Fruit fly (Drosophila melanogaster) whole organism, prepupa: ENCODE measurements around the gene CG12522.

Experiments used
- CG10631 ChIP-seq: fragments of 200-800 bp; sonication (Bioruptor generic); optimal IDR thresholded peaks from 2 replicates; lab custom pipeline; 2016; ENCODE audit warnings: missing biosample characterization, missing genetic modification characterization
- CG11762 ChIP-seq: fragments of 200-800 bp; sonication (Bioruptor generic); optimal IDR thresholded peaks from 3 replicates; lab custom pipeline; 2016; ENCODE audit warnings: missing biosample characterization, missing genetic modification characterization; ENCODE audit not compliant: insufficient read depth
- CG11902 ChIP-seq: fragments of 200-800 bp; sonication (Bioruptor generic); optimal IDR thresholded peaks from 3 replicates; lab custom pipeline; 2016; ENCODE audit warnings: missing biosample characterization, missing genetic modification characterization
- CG15336 ChIP-seq: fragments of 200-800 bp; sonication (Bioruptor generic); IDR thresholded peaks from 2 replicates; pipeline ENCODE4 v1.3.6; 2022; ENCODE audit warnings: missing biosample characterization, missing genetic modification characterization
- CG16779 ChIP-seq: fragments of 200-800 bp; sonication (Bioruptor generic); optimal IDR thresholded peaks from 3 replicates; lab custom pipeline; 2017; ENCODE audit warnings: missing biosample characterization, mild to moderate bottlenecking, missing genetic modification characterization
- CG3032 ChIP-seq: fragments of 200-800 bp; optimal IDR thresholded peaks from 2 replicates; lab custom pipeline; 2019; ENCODE audit warnings: missing biosample characterization, mild to moderate bottlenecking, missing genetic modification characterization, moderate library complexity
- CG31627 ChIP-seq: fragments of 200-800 bp; sonication (Bioruptor generic); optimal IDR thresholded peaks from 3 replicates; lab custom pipeline; 2016; ENCODE audit warnings: missing biosample characterization, missing genetic modification characterization
- CG32006 ChIP-seq: fragments of 200-800 bp; sonication (Bioruptor generic); optimal IDR thresholded peaks from 3 replicates; lab custom pipeline; 2017; ENCODE audit warnings: missing biosample characterization, mild to moderate bottlenecking, missing genetic modification characterization
- CG34406 ChIP-seq: fragments of 200-800 bp; sonication (Bioruptor generic); optimal IDR thresholded peaks from 3 replicates; lab custom pipeline; 2016; ENCODE audit warnings: missing biosample characterization, missing genetic modification characterization
- CG3919 ChIP-seq: fragments of 200-800 bp; sonication (Bioruptor generic); optimal IDR thresholded peaks from 3 replicates; lab custom pipeline; 2016; ENCODE audit warnings: missing biosample characterization, missing genetic modification characterization
- CG4318 ChIP-seq: fragments of 200-800 bp; sonication (Bioruptor generic); optimal IDR thresholded peaks from 3 replicates; lab custom pipeline; 2017; ENCODE audit warnings: missing biosample characterization, mild to moderate bottlenecking, missing genetic modification characterization
- CG6163 ChIP-seq: fragments of 200-800 bp; sonication (Bioruptor generic); IDR thresholded peaks from 3 replicates; pipeline ENCODE4 v1.3.6; 2022; ENCODE audit warnings: missing biosample characterization, missing genetic modification characterization
- CG6854 ChIP-seq: fragments of 200-800 bp; sonication (Bioruptor generic); optimal IDR thresholded peaks from 2 replicates; lab custom pipeline; 2017; ENCODE audit warnings: missing biosample characterization, mild to moderate bottlenecking, missing genetic modification characterization
- CG7368 ChIP-seq: fragments of 200-800 bp; sonication (Bioruptor generic); optimal IDR thresholded peaks from 3 replicates; lab custom pipeline; 2016; ENCODE audit warnings: missing biosample characterization, missing genetic modification characterization
- CG8119 ChIP-seq: fragments of 200-800 bp; sonication (Bioruptor generic); IDR thresholded peaks from 3 replicates; pipeline ENCODE4 v1.3.6; 2022; ENCODE audit warnings: missing biosample characterization, missing genetic modification characterization
- CG8632 ChIP-seq: fragments of 200-800 bp; sonication (Bioruptor generic); optimal IDR thresholded peaks from 3 replicates; lab custom pipeline; 2016; ENCODE audit warnings: missing biosample characterization, missing genetic modification characterization
- CG9139 ChIP-seq: fragments of 200-800 bp; sonication (Bioruptor generic); optimal IDR thresholded peaks from 3 replicates; lab custom pipeline; 2017; ENCODE audit warnings: missing biosample characterization, mild to moderate bottlenecking, missing genetic modification characterization
- Eip93F ChIP-seq: fragments of 200-800 bp; sonication (Bioruptor generic); optimal IDR thresholded peaks from 2 replicates; lab custom pipeline; 2016; ENCODE audit warnings: missing biosample characterization, mild to moderate bottlenecking, missing genetic modification characterization
- Ets21C ChIP-seq: fragments of 200-800 bp; sonication (Bioruptor generic); optimal IDR thresholded peaks from 3 replicates; lab custom pipeline; 2016; ENCODE audit warnings: missing biosample characterization, missing genetic modification characterization
- Ets96B ChIP-seq: fragments of 200-800 bp; optimal IDR thresholded peaks from 2 replicates; lab custom pipeline; 2019; ENCODE audit warnings: missing biosample characterization, mild to moderate bottlenecking, missing genetic modification characterization, moderate library complexity
- Gug ChIP-seq: fragments of 200-800 bp; sonication (Bioruptor generic); IDR thresholded peaks from 2 replicates; pipeline ENCODE4 v1.3.6; 2022; ENCODE audit warnings: missing biosample characterization, missing genetic modification characterization
- Hr38 ChIP-seq: sonication (Bioruptor generic); optimal IDR thresholded peaks from 2 replicates; lab custom pipeline; 2016; ENCODE audit warnings: missing biosample characterization, missing genetic modification characterization
- Hr39 ChIP-seq: fragments of 200-800 bp; sonication (Bioruptor generic); optimal IDR thresholded peaks from 2 replicates; lab custom pipeline; 2016; ENCODE audit warnings: missing biosample characterization, missing genetic modification characterization
- Hr4 ChIP-seq: fragments of 200-800 bp; sonication (Bioruptor generic); optimal IDR thresholded peaks from 3 replicates; lab custom pipeline; 2016; ENCODE audit warnings: missing biosample characterization, missing genetic modification characterization
- Lpt ChIP-seq: fragments of 200-800 bp; sonication (Bioruptor generic); optimal IDR thresholded peaks from 3 replicates; lab custom pipeline; 2016; ENCODE audit warnings: missing biosample characterization, missing genetic modification characterization
- Met ChIP-seq: fragments of 200-800 bp; sonication (Bioruptor generic); optimal IDR thresholded peaks from 3 replicates; lab custom pipeline; 2016; ENCODE audit warnings: missing biosample characterization, missing genetic modification characterization
- Sox102F ChIP-seq: fragments of 200-800 bp; sonication (Bioruptor generic); optimal IDR thresholded peaks from 2 replicates; lab custom pipeline; 2016; ENCODE audit warnings: missing biosample characterization, mild to moderate bottlenecking, missing genetic modification characterization
- Sox14 ChIP-seq: fragments of 200-800 bp; sonication (Bioruptor generic); optimal IDR thresholded peaks from 3 replicates; lab custom pipeline; 2016; ENCODE audit warnings: missing biosample characterization, missing genetic modification characterization
- cyc ChIP-seq: fragments of 200-800 bp; sonication (Bioruptor generic); optimal IDR thresholded peaks from 3 replicates; lab custom pipeline; 2016; ENCODE audit warnings: missing biosample characterization, missing genetic modification characterization
- dac ChIP-seq: fragments of 200-800 bp; sonication (Bioruptor generic); optimal IDR thresholded peaks from 2 replicates; lab custom pipeline; 2017; ENCODE audit warnings: missing biosample characterization, mild to moderate bottlenecking, missing genetic modification characterization
- esn ChIP-seq: fragments of 200-800 bp; sonication (Bioruptor generic); optimal IDR thresholded peaks from 2 replicates; lab custom pipeline; 2016; ENCODE audit warnings: missing biosample characterization, mild to moderate bottlenecking, missing genetic modification characterization, moderate library complexity
- fd59A ChIP-seq: fragments of 200-800 bp; sonication (Bioruptor generic); optimal IDR thresholded peaks from 2 replicates; lab custom pipeline; 2017; ENCODE audit warnings: missing biosample characterization, mild to moderate bottlenecking, missing genetic modification characterization, missing genetic modification reagents
- fd85E ChIP-seq: fragments of 200-800 bp; sonication (Bioruptor generic); optimal IDR thresholded peaks from 3 replicates; lab custom pipeline; 2016; ENCODE audit warnings: missing biosample characterization, missing genetic modification characterization
- fkh ChIP-seq: fragments of 200-800 bp; sonication (Bioruptor generic); optimal IDR thresholded peaks from 3 replicates; lab custom pipeline; 2017; ENCODE audit warnings: missing biosample characterization, mild to moderate bottlenecking, missing genetic modification characterization, moderate library complexity
- net ChIP-seq: fragments of 200-800 bp; sonication (Bioruptor generic); optimal IDR thresholded peaks from 3 replicates; lab custom pipeline; 2016; ENCODE audit warnings: missing biosample characterization, missing genetic modification characterization
- pdm3 ChIP-seq: fragments of 200-800 bp; sonication (Bioruptor generic); optimal IDR thresholded peaks from 3 replicates; lab custom pipeline; 2016; ENCODE audit warnings: missing biosample characterization, missing genetic modification characterization
- salr ChIP-seq, 2 experiments: fragments of 200-800 bp; sonication (Bioruptor generic); optimal IDR thresholded peaks; 3 replicates each; lab custom pipeline; 2016 to 2018; ENCODE audit warnings: missing biosample characterization in 2 of 2, missing genetic modification characterization in 2 of 2, mild to moderate bottlenecking in 1 of 2
- spab ChIP-seq: fragments of 200-800 bp; sonication (Bioruptor generic); optimal IDR thresholded peaks from 2 replicates; lab custom pipeline; 2017; ENCODE audit warnings: missing biosample characterization, mild to moderate bottlenecking, missing genetic modification characterization, missing genetic modification reagents
- topi ChIP-seq: fragments of 200-800 bp; sonication (Bioruptor generic); optimal IDR thresholded peaks from 3 replicates; lab custom pipeline; 2016; ENCODE audit warnings: missing biosample characterization, missing genetic modification characterization
- vri ChIP-seq: fragments of 200-800 bp; sonication (Bioruptor generic); optimal IDR thresholded peaks from 3 replicates; lab custom pipeline; 2016; ENCODE audit warnings: missing biosample characterization, mild to moderate bottlenecking, missing genetic modification characterization

CG12522 gene

DNA sequence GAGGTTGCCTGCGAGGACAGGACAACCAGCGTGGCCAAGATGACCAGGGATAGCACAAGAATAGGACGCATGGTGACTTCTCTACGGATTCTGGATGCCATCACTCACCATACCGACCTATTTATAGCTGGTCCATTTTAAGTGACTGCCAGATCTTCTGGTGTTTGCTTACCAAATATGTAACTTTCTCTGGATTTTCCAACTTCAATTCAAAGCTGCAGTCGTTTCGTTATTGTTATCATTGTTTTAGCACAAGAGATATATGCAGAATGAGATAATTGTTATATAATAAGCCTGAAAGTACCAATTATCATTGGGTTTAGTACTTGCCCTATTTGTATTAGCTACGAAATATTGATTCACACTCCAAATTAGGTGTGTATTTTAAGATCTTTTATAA is 4.3 kb upstream of the CG12522 start, which contains the start of gene CG32071:
CG32071 (minus strand) TSS at position 101 of the 400 bp plus-strand sequence.
- no peak for TF ChIP-seq vri (GFP tag; lab: Kevin White, UChicago)
- no peak for TF ChIP-seq Hr38
- TF ChIP-seq CG31627 (GFP tag; lab: Kevin White, UChicago): no peak
- no peak for TF ChIP-seq esn (GFP tag; lab: Kevin White, UChicago)
- TF ChIP-seq CG7368 (GFP tag; lab: Kevin White, UChicago): no peak
- no peak for TF ChIP-seq Lpt (GFP tag; lab: Kevin White, UChicago)
- no peak for TF ChIP-seq Gug (GFP tag; lab: Robert Waterston, UW)

- TF ChIP-seq Sox14 (GFP tag; lab: Kevin White, UChicago) (no peak), CG32006 (no peak), salr (GFP tag; optimal IDR thresholded peaks at IDR 0.05; lab: Kevin White, UChicago) (no peak)
Measured at dm6 chr3L:11107432-11107831, 603 bp upstream of the CG12522 start, which contains the start of gene CG32073. Gene CG32073, minus strand, starts transcription at chr3L:11107582.

DNA sequence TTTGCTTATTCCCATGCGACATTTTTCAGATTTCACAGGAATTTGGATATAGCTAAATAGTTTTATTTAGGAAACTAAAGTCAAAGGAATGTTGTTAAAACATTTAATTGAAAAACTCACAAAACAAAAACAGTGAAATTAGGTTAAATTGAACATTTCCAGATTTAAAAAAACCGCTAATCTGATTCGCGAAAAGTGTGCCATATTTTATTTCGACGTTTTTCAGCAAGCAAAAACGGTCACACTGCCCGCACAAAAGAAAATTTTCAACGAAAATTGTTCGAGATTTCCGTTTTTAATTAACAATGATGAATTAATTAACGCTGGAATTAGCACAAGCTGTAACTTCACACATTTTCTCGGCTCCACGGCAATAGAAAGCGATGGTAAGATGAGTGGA is 1.4 kb downstream of the CG12522 start, which contains the start of the genes CG34012 and emei:
CG34012 (minus strand) TSS at position 52 of the 400 bp plus-strand sequence.
emei (plus strand) TSS at position 237 of the 400 bp plus-strand sequence.
- TF ChIP-seq Sox14 (GFP tag; lab: Kevin White, UChicago) (peak; percentile 6), CG34406 (GFP tag; lab: Kevin White, UChicago) (no peak)
- TF ChIP-seq, all 60 proteins: peak for 1

DNA sequence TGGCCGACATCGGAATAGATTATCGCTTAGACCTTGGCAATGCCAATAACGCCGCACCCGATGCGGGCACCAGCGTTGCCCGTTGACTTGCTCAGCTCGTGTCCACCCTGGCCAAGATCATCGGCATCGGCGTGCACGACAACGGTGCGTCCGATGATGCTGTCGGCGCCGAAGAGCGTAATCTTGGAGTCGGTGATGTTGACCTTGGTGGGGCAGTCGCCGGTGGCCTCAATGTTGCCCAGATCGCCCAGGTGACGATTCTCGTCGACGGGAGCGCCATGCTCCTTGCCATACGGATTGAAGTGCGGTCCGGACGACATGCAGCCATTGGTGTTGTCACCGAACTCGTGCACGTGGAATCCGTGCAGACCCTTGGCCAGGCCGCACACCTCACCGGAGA is 4.4 kb downstream of the CG12522 start:
- TF ChIP-seq CG8632 (GFP tag; lab: Kevin White, UChicago): no peak
- TF ChIP-seq CG8119 (GFP tag; lab: Robert Waterston, UW): no peak
- TF ChIP-seq pdm3 (GFP tag; lab: Kevin White, UChicago): no peak
- TF ChIP-seq CG11762: no peak
- TF ChIP-seq cyc (GFP tag; lab: Kevin White, UChicago): no peak
- TF ChIP-seq net (GFP tag; lab: Kevin White, UChicago): no peak
- TF ChIP-seq CG15336 (GFP tag; lab: Robert Waterston, UW): no peak
- no peak for TF ChIP-seq CG7368 (GFP tag; lab: Kevin White, UChicago)
- TF ChIP-seq Lpt (GFP tag; lab: Kevin White, UChicago): no peak

dm6 chr3L:11113198-11114197 is 5.5 kb downstream of the CG12522 start, which contains the start of gene Sod1:
Gene Sod1, minus strand, starts transcription at chr3L:11113740.
- TF ChIP-seq CG16779 (tag; lab: Kevin White, UChicago): peak; percentile 60
- no peak for TF ChIP-seq vri (GFP tag; lab: Kevin White, UChicago)
- TF ChIP-seq topi (GFP tag; lab: Kevin White, UChicago): no peak
- no peak for TF ChIP-seq CG4318 (GFP tag; lab: Kevin White, UChicago)
- TF ChIP-seq CG34406 (GFP tag; lab: Kevin White, UChicago): no peak
- no peak for TF ChIP-seq Met (GFP tag; lab: Kevin White, UChicago)
- TF ChIP-seq CG6163 (GFP tag; lab: Robert Waterston, UW): no peak
- no peak for TF ChIP-seq Sox102F
- TF ChIP-seq dac (GFP tag; lab: Kevin White, UChicago): no peak
- no peak for TF ChIP-seq fd85E
- no peak for TF ChIP-seq fd59A (GFP tag; lab: Kevin White, UChicago)
- peak; percentile 66 for TF ChIP-seq spab (GFP tag; lab: Kevin White, UChicago)
- TF ChIP-seq CG11902: no peak
- TF ChIP-seq Hr39: no peak
- TF ChIP-seq CG9139 (GFP tag; lab: Kevin White, UChicago): peak; percentile 88
- TF ChIP-seq salr (GFP tag; optimal IDR thresholded peaks at IDR 0.05; lab: Kevin White, UChicago): peak in 1 of 2 experiments; percentile 47
- TF ChIP-seq fkh (GFP tag; lab: Kevin White, UChicago): peak; percentile 19
- peak; percentile 3 for TF ChIP-seq CG31627 (GFP tag; lab: Kevin White, UChicago)
- TF ChIP-seq Sox14 (GFP tag; lab: Kevin White, UChicago): peak; percentile 58
- peak; percentile 91 for TF ChIP-seq CG6854
- TF ChIP-seq Ets96B (tag; lab: Kevin White, UChicago): peak; percentile 26
- TF ChIP-seq Hr4 (GFP tag; lab: Kevin White, UChicago): peak; percentile 59
- no peak for TF ChIP-seq CG3032 (tag; lab: Kevin White, UChicago)
- no peak for TF ChIP-seq cyc (GFP tag; lab: Kevin White, UChicago)
- no peak for TF ChIP-seq CG3919 (GFP tag; lab: Kevin White, UChicago)
- TF ChIP-seq CG7368 (GFP tag; lab: Kevin White, UChicago): no peak
- TF ChIP-seq Eip93F (GFP tag; lab: Kevin White, UChicago): peak; percentile 5
- no peak for TF ChIP-seq CG10631
- no peak for TF ChIP-seq Ets21C (GFP tag; lab: Kevin White, UChicago)
